Worm (Caenorhabditis elegans): ENCODE results near the gene F41G3.19.

F41G3.19 gene

DNA sequence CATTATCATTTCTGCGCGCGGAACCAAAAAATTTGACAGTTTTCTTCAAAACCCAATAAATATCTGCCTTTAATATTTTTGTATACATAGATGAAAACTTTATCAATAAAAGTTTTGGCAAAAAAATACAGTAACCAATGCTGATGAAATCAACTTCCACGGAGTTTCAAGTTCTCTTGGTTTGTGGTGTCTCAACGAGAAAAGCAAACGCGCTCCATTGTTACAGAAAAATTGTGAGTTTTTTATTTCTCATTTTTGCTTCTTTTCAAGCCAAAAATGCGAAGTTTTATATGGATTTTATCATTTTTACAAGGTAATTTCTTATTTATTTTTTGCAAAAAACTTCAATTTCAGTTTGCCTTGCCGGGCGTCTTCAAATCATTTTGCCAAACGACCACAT lies 17.3 kb downstream of the F41G3.19 start, which contains the start of gene T14B4.3:
T14B4.3 (plus strand) TSS at position 264 of the 400 bp plus-strand sequence.
- TF ChIP-seq W03F9.2 (tag; optimal IDR thresholded peaks at IDR 0.05) (peak; percentile 46), dao-5 (tag; optimal IDR thresholded peaks at IDR 0.05) (no peak)

DNA sequence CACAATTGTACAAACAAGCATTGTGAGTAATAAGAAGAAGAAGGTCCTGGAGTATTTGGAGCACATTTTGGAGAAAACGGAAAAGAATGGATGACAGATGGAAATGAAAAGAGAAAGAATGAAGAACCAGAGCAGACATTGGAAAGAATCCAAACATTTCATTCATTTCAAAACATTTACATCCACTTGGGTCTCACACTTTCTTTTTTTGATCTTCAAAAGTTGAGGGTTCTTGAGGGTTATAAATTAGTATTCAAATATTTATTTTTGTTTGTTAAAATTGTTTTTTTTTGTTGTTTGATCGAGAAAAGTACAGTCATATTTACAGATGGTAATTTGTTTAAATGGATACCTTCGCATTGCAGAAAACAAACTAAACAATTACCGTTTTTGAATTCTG lies 18.2 kb downstream of the F41G3.19 start, which contains the start of gene T14B4.9:
T14B4.9 (minus strand) TSS at position 101 of the 400 bp plus-strand sequence.
- TF ChIP-seq him-1 (tag; optimal IDR thresholded peaks at IDR 0.05) (no peak), dao-5 (tag; optimal IDR thresholded peaks at IDR 0.05) (no peak), W03F9.2 (tag; optimal IDR thresholded peaks at IDR 0.05) (no peak)

DNA sequence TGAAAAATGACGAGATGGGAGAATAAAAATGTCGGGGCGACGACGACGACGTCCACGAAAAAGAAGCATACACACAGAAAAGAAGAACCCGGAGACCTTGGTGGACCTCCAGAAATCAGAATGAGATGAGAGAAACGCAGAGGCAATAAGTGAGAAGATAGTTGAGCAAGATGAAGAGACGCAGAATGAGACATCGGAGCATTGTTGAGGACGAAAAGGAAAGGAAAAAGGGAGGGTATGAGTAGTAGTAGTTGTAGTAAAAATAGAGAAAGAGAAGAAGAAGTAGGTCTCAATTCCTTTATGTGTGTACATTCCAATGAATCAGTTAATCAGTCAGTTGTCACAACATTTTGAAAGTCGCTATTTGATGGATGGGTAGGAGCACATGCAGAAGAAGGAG lies 22.6 kb downstream of the F41G3.19 start, which contains the start of gene T14B4.8:
T14B4.8 (minus strand) TSS at position 60 of the 400 bp plus-strand sequence.
- TF ChIP-seq W03F9.2 (tag; optimal IDR thresholded peaks at IDR 0.05) (no peak), dao-5 (tag; optimal IDR thresholded peaks at IDR 0.05) (no peak), him-1 (tag; optimal IDR thresholded peaks at IDR 0.05) (no peak)

- no peak for TF ChIP-seq him-1 (tag; optimal IDR thresholded peaks at IDR 0.05)
- TF ChIP-seq W03F9.2 (tag; optimal IDR thresholded peaks at IDR 0.05): no peak
- TF ChIP-seq dao-5 (tag; optimal IDR thresholded peaks at IDR 0.05): no peak
Measured at ce11 chrII:6726814-6727213, 25.1 kb downstream of the F41G3.19 start.

- TF ChIP-seq him-1 (tag; optimal IDR thresholded peaks at IDR 0.05) (peak; percentile 49), dao-5 (tag; optimal IDR thresholded peaks at IDR 0.05) (no peak)
Measured at ce11 chrII:6721581-6721980, 30.3 kb downstream of the F41G3.19 start.

- TF ChIP-seq him-1 (tag; optimal IDR thresholded peaks at IDR 0.05): no peak
- no peak for TF ChIP-seq W03F9.2 (tag; optimal IDR thresholded peaks at IDR 0.05)
- TF ChIP-seq dao-5 (tag; optimal IDR thresholded peaks at IDR 0.05): no peak
Measured at ce11 chrII:6718221-6718620, 33.7 kb downstream of the F41G3.19 start, which contains the start of gene tsp-10. Gene tsp-10 (plus strand): TSS chrII:6718586.

ce11 chrII:6716638-6717037 lies 35.3 kb downstream of the F41G3.19 start, which contains the start of the genes T14B4.5 and T14B4.20:
Gene T14B4.5 (plus strand): TSS chrII:6716863.
Gene T14B4.20 (plus strand): TSS chrII:6716901.
- TF ChIP-seq him-1 (tag; optimal IDR thresholded peaks at IDR 0.05) (no peak), dao-5 (tag; optimal IDR thresholded peaks at IDR 0.05) (no peak), W03F9.2 (tag; optimal IDR thresholded peaks at IDR 0.05) (no peak)

DNA sequence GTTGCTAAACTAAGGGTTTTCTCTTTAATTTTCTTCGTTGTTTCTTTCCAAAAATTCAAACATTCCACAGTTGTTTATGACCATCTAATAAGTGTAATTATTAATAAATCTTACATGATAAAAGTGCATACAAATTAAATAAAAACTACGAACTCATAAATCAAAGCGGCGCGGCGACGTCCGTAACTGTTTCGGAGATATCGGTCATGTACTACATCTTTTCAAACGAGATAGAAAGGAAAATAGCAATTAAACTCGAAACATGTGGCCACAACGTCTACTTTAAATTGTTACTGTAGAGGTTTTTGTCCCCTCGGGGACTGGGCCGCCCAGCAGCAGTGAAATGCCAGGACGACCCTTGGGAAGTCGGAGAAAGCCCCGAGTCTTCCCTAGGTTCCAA lies 36.1 kb downstream of the F41G3.19 start:
- TF ChIP-seq him-1 (tag; optimal IDR thresholded peaks at IDR 0.05): no peak
- no peak for TF ChIP-seq W03F9.2 (tag; optimal IDR thresholded peaks at IDR 0.05)

ce11 chrII:6713832-6714342 lies 38.0 kb downstream of the F41G3.19 start, which contains the start of gene dpy-2:
Gene dpy-2 (plus strand): TSS chrII:6714292.
- TF ChIP-seq him-1 (tag; optimal IDR thresholded peaks at IDR 0.05) (no peak), dao-5 (tag; optimal IDR thresholded peaks at IDR 0.05) (no peak)

- TF ChIP-seq W03F9.2 (tag; optimal IDR thresholded peaks at IDR 0.05) (no peak), dao-5 (tag; optimal IDR thresholded peaks at IDR 0.05) (no peak), him-1 (tag; optimal IDR thresholded peaks at IDR 0.05) (no peak)
Measured at ce11 chrII:6713003-6713402, 38.9 kb downstream of the F41G3.19 start.

DNA sequence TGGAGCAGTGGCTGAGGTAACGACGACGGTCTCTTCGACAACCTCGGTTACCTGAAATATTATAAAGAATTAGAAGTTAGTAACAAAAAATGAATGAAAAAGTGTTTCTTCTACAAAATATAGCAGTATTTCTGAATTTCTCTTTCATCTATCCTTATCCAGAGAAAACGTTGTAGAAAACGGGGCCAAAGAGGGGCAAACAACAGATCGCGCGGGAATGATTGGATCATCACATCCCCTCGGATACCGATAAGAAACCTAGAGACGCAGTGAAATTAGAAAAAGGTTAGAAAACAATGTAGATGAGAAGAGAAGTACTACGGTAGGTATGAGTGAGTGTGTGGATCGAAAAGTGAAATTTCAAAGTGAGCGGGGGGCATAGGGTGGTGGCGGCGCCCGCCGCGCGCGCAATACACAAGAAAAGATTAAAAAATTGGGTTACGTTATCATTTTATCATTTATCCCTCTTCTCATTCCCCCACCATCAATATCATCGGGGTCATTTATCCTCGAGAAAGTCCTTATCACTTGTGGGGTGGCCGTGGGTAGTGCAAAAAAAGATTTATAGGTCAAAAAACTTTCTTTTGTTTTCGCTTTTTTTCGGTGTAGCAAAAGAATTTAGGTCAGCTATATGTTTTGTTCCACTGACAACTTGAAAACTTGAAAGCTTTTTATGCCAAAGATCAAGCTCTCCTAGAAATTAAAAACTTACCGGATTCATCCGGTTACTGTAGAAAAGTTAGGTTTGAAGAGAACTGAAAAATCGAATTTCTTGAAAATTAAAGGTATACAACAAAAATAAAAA lies 39.5 kb downstream of the F41G3.19 start, which contains the start of the genes dpy-10 and T14B4.19:
dpy-10 (minus strand) TSS at position 51 of the 805 bp plus-strand sequence.
T14B4.19 (minus strand) TSS at position 755 of the 805 bp plus-strand sequence.
- no peak for TF ChIP-seq dao-5 (tag; optimal IDR thresholded peaks at IDR 0.05)
- TF ChIP-seq him-1 (tag; optimal IDR thresholded peaks at IDR 0.05): no peak
- TF ChIP-seq W03F9.2 (tag; optimal IDR thresholded peaks at IDR 0.05): no peak

ce11 chrII:6710596-6710995 lies 41.3 kb downstream of the F41G3.19 start:
- TF ChIP-seq him-1 (tag; optimal IDR thresholded peaks at IDR 0.05) (no peak), dao-5 (tag; optimal IDR thresholded peaks at IDR 0.05) (no peak), W03F9.2 (tag; optimal IDR thresholded peaks at IDR 0.05) (no peak)

DNA sequence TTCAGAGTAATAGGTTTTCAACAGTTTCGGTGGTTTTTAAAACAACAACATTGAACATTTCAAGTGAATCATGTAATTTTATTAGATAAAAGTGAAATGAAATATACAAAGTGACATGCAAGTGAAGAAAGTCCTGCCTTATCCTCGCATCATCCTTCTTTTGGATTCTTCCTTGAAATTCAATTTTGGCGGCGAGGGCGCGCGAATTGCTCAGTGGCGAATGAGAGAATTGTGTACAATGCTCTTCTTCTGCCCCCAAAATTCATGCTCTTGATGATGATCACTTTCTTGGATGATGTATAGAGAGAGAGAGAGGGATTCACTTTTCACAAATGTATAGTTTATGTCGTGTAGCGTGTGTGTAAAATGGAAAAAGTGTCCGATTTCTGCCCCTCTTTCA lies 42.2 kb downstream of the F41G3.19 start:
- TF ChIP-seq W03F9.2 (tag; optimal IDR thresholded peaks at IDR 0.05) (no peak), dao-5 (tag; optimal IDR thresholded peaks at IDR 0.05) (no peak), him-1 (tag; optimal IDR thresholded peaks at IDR 0.05) (no peak)

ce11 chrII:6708980-6709379 lies 42.9 kb downstream of the F41G3.19 start:
- TF ChIP-seq him-1 (tag; optimal IDR thresholded peaks at IDR 0.05) (peak; percentile 56), W03F9.2 (tag; optimal IDR thresholded peaks at IDR 0.05) (no peak)
